Worm (Caenorhabditis elegans) whole organism, L4/young adult: ENCODE data around the gene ZK546.4.

Experiments used
- W03F9.2 ChIP-seq: fragments of 150-350 bp; optimal IDR thresholded peaks from 2 replicates; lab custom pipeline; 2014; ENCODE audit warnings: missing biosample characterization, missing genetic modification characterization
- him-1 ChIP-seq: sonication (generic microtip); optimal IDR thresholded peaks from 2 replicates; lab custom pipeline; 2016; ENCODE audit warnings: missing genotype, missing genetic modification reagents, missing genetic modification characterization, missing compliant biosample characterization

ce11 chrII:4941050-4941449 lies 3.2 kb downstream of the ZK546.4 start, which contains the start of gene cblc-1:
- TF ChIP-seq W03F9.2 (tag; lab: Kevin White, UChicago): no peak
- TF ChIP-seq him-1 (tag; lab: Kevin White, UChicago): no peak
